Worm (Caenorhabditis elegans): ENCODE data around the gene R09D1.14.

Gene R09D1.14

ce11 chrII:9441838-9442237 is 17.5 kb downstream of the R09D1.14 start, which contains the start of gene chil-16:
chil-16 (minus strand) TSS chrII:9441938.
- TF ChIP-seq lin-35 (GFP tag; optimal IDR thresholded peaks at IDR 0.05) (no peak), ets-4 (GFP tag; optimal IDR thresholded peaks at IDR 0.05) (no peak), bed-2 (GFP tag; IDR thresholded peaks at IDR 0.05) (no peak), rpc-1 (optimal IDR thresholded peaks at IDR 0.05) (no peak), rpc-1 (tag; optimal IDR thresholded peaks at IDR 0.05) (no peak), Y56A3A.18 (GFP tag; IDR thresholded peaks at IDR 0.05) (no peak), Y53G8AR.9 (GFP tag; conservative IDR thresholded peaks at IDR 0.05) (no peak), nfya-1 (tag; optimal IDR thresholded peaks at IDR 0.05; ENCODE audit: borderline replicate concordance, insufficient read depth) (no peak), lin-40 (tag; optimal IDR thresholded peaks at IDR 0.05) (no peak), sptf-2 (GFP tag; optimal IDR thresholded peaks at IDR 0.05) (no peak), cebp-2 (GFP tag; IDR thresholded peaks at IDR 0.05) (no peak), D2030.7 (GFP tag; IDR thresholded peaks at IDR 0.05) (no peak), snpc-4 (GFP tag; optimal IDR thresholded peaks at IDR 0.05) (no peak), snpc-4 (tag; optimal IDR thresholded peaks at IDR 0.05) (no peak), F22D6.2 (tag; optimal IDR thresholded peaks at IDR 0.05) (no peak), tbx-9 (tag; optimal IDR thresholded peaks at IDR 0.05; ENCODE audit: borderline replicate concordance) (no peak), F39B2.1 (GFP tag; IDR thresholded peaks at IDR 0.05) (no peak), aptf-2 (GFP tag; conservative IDR thresholded peaks at IDR 0.05) (no peak), attf-5 (GFP tag; optimal IDR thresholded peaks at IDR 0.05) (no peak), fkh-3 (tag; optimal IDR thresholded peaks at IDR 0.05) (no peak), lsy-27 (tag; optimal IDR thresholded peaks at IDR 0.05; ENCODE audit: borderline replicate concordance, insufficient read depth) (no peak)

- TF ChIP-seq C06A6.2 (GFP tag; conservative IDR thresholded peaks at IDR 0.05) (no peak), ceh-40 (GFP tag; IDR thresholded peaks at IDR 0.05) (no peak), hmg-1.2 (GFP tag; IDR thresholded peaks at IDR 0.05) (no peak), zfh-2 (GFP tag; conservative IDR thresholded peaks at IDR 0.05) (no peak), snpc-3.4 (tag; optimal IDR thresholded peaks at IDR 0.05) (no peak), F57C9.4 (tag; optimal IDR thresholded peaks at IDR 0.05) (no peak), nhr-120 (GFP tag; IDR thresholded peaks at IDR 0.05) (no peak), unc-130 (GFP tag; optimal IDR thresholded peaks at IDR 0.05) (no peak), sptf-2 (GFP tag; optimal IDR thresholded peaks at IDR 0.05) (no peak), akir-1 (GFP tag; optimal IDR thresholded peaks at IDR 0.05) (no peak), somi-1 (GFP tag; optimal IDR thresholded peaks at IDR 0.05) (no peak), Y67H2A.10 (GFP tag; conservative IDR thresholded peaks at IDR 0.05) (no peak)
Measured at ce11 chrII:9440060-9440459, 19.3 kb downstream of the R09D1.14 start, which contains the start of gene chil-17. chil-17 (minus strand) TSS chrII:9440160.

- TF ChIP-seq akir-1 (GFP tag; optimal IDR thresholded peaks at IDR 0.05) = no peak
- no peak for TF ChIP-seq lsl-1 (GFP tag; optimal IDR thresholded peaks at IDR 0.05)
- no peak for TF ChIP-seq dox-1 (GFP tag; IDR thresholded peaks at IDR 0.05)
- no peak for TF ChIP-seq mcd-1 (GFP tag; IDR thresholded peaks at IDR 0.05)
- no peak for TF ChIP-seq D2030.7 (GFP tag; IDR thresholded peaks at IDR 0.05)
- no peak for TF ChIP-seq ztf-28 (GFP tag; IDR thresholded peaks at IDR 0.05)
- TF ChIP-seq nhr-80 (tag; optimal IDR thresholded peaks at IDR 0.05) = no peak
- TF ChIP-seq snpc-4 (GFP tag; optimal IDR thresholded peaks at IDR 0.05) = no peak
- TF ChIP-seq snpc-4 (tag; optimal IDR thresholded peaks at IDR 0.05) = no peak
- no peak for TF ChIP-seq lir-1 (GFP tag; conservative IDR thresholded peaks at IDR 0.05)
- no peak for TF ChIP-seq somi-1 (GFP tag; optimal IDR thresholded peaks at IDR 0.05)
- TF ChIP-seq attf-5 (GFP tag; optimal IDR thresholded peaks at IDR 0.05) = no peak
Measured at ce11 chrII:9438853-9439252, 20.5 kb downstream of the R09D1.14 start.

Data from whole organism, young adult.